Worm (Caenorhabditis elegans) whole organism, L4 larva: ENCODE results near the gene Y73F8A.22.
A peak's percentile ranks its signal among the peaks of the same experiment; 100 is the strongest.

Source experiments
- D1046.2 ChIP-seq: fragments of 200-800 bp; sonication (Bioruptor generic); IDR thresholded peaks from 2 replicates; pipeline ENCODE4 v1.3.6; 2022; ENCODE audit warnings: missing genetic modification characterization, missing compliant biosample characterization
- F26F4.8 ChIP-seq: fragments of 200-800 bp; sonication (Bioruptor generic); conservative IDR thresholded peaks from 2 replicates; pipeline ENCODE4 v1.3.6; 2022; ENCODE audit warnings: missing genetic modification characterization, missing compliant biosample characterization
- F37D6.2 ChIP-seq: sonication (generic microtip); optimal IDR thresholded peaks from 2 replicates; lab custom pipeline; 2016; ENCODE audit warnings: mild to moderate bottlenecking, missing genetic modification characterization, missing compliant biosample characterization
- F44E2.7 ChIP-seq: fragments of 200-800 bp; sonication (Bioruptor generic); IDR thresholded peaks from 2 replicates; pipeline ENCODE4 v2.1.2; 2022; ENCODE audit warnings: missing genetic modification characterization, missing compliant biosample characterization
- F49E8.2 ChIP-seq: sonication (generic microtip); optimal IDR thresholded peaks from 2 replicates; lab custom pipeline; 2016; ENCODE audit warnings: missing compliant biosample characterization, mild to moderate bottlenecking, missing genetic modification characterization, borderline replicate concordance
- T26A8.4 ChIP-seq: fragments of 200-800 bp; sonication (Bioruptor generic); IDR thresholded peaks from 2 replicates; pipeline ENCODE4 v1.3.6; 2022; ENCODE audit warnings: missing genetic modification characterization, missing compliant biosample characterization
- Y105C5A.15 ChIP-seq: fragments of 200-800 bp; sonication (Bioruptor generic); IDR thresholded peaks from 2 replicates; pipeline ENCODE4 v1.3.6; 2022; ENCODE audit warnings: missing genetic modification characterization, missing compliant biosample characterization
- Y75B8A.6 ChIP-seq: fragments of 200-800 bp; sonication (Bioruptor generic); IDR thresholded peaks from 2 replicates; pipeline ENCODE4 v1.3.6; 2022; ENCODE audit warnings: missing genetic modification reagents, missing genetic modification characterization, missing compliant biosample characterization
- ZK337.2 ChIP-seq: fragments of 200-800 bp; sonication (Bioruptor generic); IDR thresholded peaks from 2 replicates; pipeline ENCODE4 v1.3.6; 2022; ENCODE audit warnings: missing genetic modification reagents, missing genetic modification characterization, missing compliant biosample characterization
- aha-1 ChIP-seq: fragments of 150-350 bp; peaks from one replicate; lab custom pipeline; 2014; ENCODE audit warnings: missing biosample characterization, missing genetic modification characterization
- ama-1 ChIP-seq: fragments of 150-350 bp; optimal IDR thresholded peaks from 2 replicates; lab custom pipeline; 2014; ENCODE audit warnings: inconsistent platforms, mixed read lengths
- arid-1 ChIP-seq: fragments of 200-800 bp; sonication (Bioruptor generic); conservative IDR thresholded peaks from 2 replicates; pipeline ENCODE4 v1.3.6; 2022; ENCODE audit warnings: missing genetic modification reagents, missing genetic modification characterization, missing compliant biosample characterization
- ceh-20 ChIP-seq: fragments of 200-800 bp; sonication (Bioruptor generic); IDR thresholded peaks from 2 replicates; pipeline ENCODE4 v1.3.6; 2022; ENCODE audit warnings: missing genetic modification reagents, missing genetic modification characterization, missing compliant biosample characterization
- ceh-28 ChIP-seq: fragments of 150-350 bp; optimal IDR thresholded peaks from 2 replicates; lab custom pipeline; 2014; ENCODE audit warnings: missing biosample characterization, missing genetic modification reagents, missing genetic modification characterization
- ceh-32 ChIP-seq: sonication (generic microtip); optimal IDR thresholded peaks from 2 replicates; lab custom pipeline; 2016; ENCODE audit warnings: mild to moderate bottlenecking, missing genetic modification characterization, missing compliant biosample characterization; ENCODE audit not compliant: poor library complexity
- ceh-62 ChIP-seq: sonication (generic microtip); optimal IDR thresholded peaks from 2 replicates; lab custom pipeline; 2017; ENCODE audit warnings: missing biosample characterization, missing genetic modification characterization
- ceh-82 ChIP-seq: sonication (generic microtip); optimal IDR thresholded peaks from 2 replicates; lab custom pipeline; 2017; ENCODE audit warnings: missing biosample characterization, missing genetic modification characterization
- ces-1 ChIP-seq: fragments of 150-350 bp; sonication (generic microtip); optimal IDR thresholded peaks from 4 replicates; lab custom pipeline; 2014; ENCODE audit warnings: missing biosample characterization, missing genetic modification reagents, missing genetic modification characterization
- daf-16 ChIP-seq, 3 experiments: sonication (generic microtip); optimal IDR thresholded peaks; 2 replicates each; lab custom pipeline; 2016 to 2017; ENCODE audit warnings: missing genetic modification characterization in 3 of 3, missing genetic modification reagents in 3 of 3, mild to moderate bottlenecking in 2 of 3, missing compliant biosample characterization in 2 of 3, missing biosample characterization in 1 of 3, moderate library complexity in 1 of 3
- dmd-6 ChIP-seq: fragments of 200-800 bp; sonication (Bioruptor generic); IDR thresholded peaks from 2 replicates; pipeline ENCODE4 v1.3.6; 2022; ENCODE audit warnings: missing genetic modification reagents, missing genetic modification characterization, missing compliant biosample characterization
- egl-27 ChIP-seq: sonication (generic microtip); optimal IDR thresholded peaks from 3 replicates; lab custom pipeline; 2017; ENCODE audit warnings: missing biosample characterization, missing genetic modification reagents, missing genetic modification characterization
- fos-1 ChIP-seq: fragments of 150-350 bp; optimal IDR thresholded peaks from 2 replicates; lab custom pipeline; 2014; ENCODE audit warnings: missing biosample characterization, missing genetic modification characterization
- hif-1 ChIP-seq, 2 experiments: sonication (generic microtip); optimal IDR thresholded peaks; 2 replicates each; lab custom pipeline; 2016 to 2017; ENCODE audit warnings: missing compliant biosample characterization in 2 of 2, missing genetic modification characterization in 2 of 2, missing genetic modification reagents in 2 of 2, missing genotype in 2 of 2, mild to moderate bottlenecking in 1 of 2
- jun-1 ChIP-seq: fragments of 150-350 bp; optimal IDR thresholded peaks from 2 replicates; lab custom pipeline; 2014; ENCODE audit warnings: missing biosample characterization, missing genetic modification reagents, missing genetic modification characterization
- lim-7 ChIP-seq: fragments of 200-800 bp; sonication (Bioruptor generic); IDR thresholded peaks from 2 replicates; pipeline ENCODE4 v1.3.6; 2022; ENCODE audit warnings: missing genetic modification characterization, missing compliant biosample characterization
- lin-1 ChIP-seq: fragments of 200-800 bp; sonication (Bioruptor generic); IDR thresholded peaks from 2 replicates; pipeline ENCODE4 v1.3.6; 2022; ENCODE audit warnings: missing genetic modification reagents, missing genetic modification characterization, missing compliant biosample characterization
- lin-13 ChIP-seq: fragments of 150-350 bp; optimal IDR thresholded peaks from 2 replicates; lab custom pipeline; 2014; ENCODE audit warnings: missing biosample characterization, missing genetic modification reagents, missing genetic modification characterization
- lin-29 ChIP-seq: fragments of 200-800 bp; sonication (Bioruptor generic); IDR thresholded peaks from 2 replicates; pipeline ENCODE4 v1.3.6; 2022; ENCODE audit warnings: missing genetic modification reagents, missing genetic modification characterization, missing compliant biosample characterization
- lin-38 ChIP-seq: fragments of 200-800 bp; sonication (Bioruptor generic); IDR thresholded peaks from 2 replicates; pipeline ENCODE4 v1.3.6; 2022; ENCODE audit warnings: missing genetic modification reagents, missing genetic modification characterization, missing compliant biosample characterization
- lsy-2 ChIP-seq, 2 experiments: fragments of 150-350 bp in 1 of 2; sonication (generic microtip) in 1 of 2; optimal IDR thresholded peaks; 2 replicates each; lab custom pipeline; 2014 to 2017; ENCODE audit warnings: missing biosample characterization in 2 of 2, missing genetic modification characterization in 2 of 2
- madf-9 ChIP-seq: fragments of 200-800 bp; sonication (Bioruptor generic); conservative IDR thresholded peaks from 2 replicates; pipeline ENCODE4 v1.3.6; 2022; ENCODE audit warnings: missing genetic modification reagents, missing genetic modification characterization, missing compliant biosample characterization
- mdl-1 ChIP-seq, 2 experiments: fragments of 150-350 bp in 1 of 2; sonication (generic microtip) in 1 of 2; optimal IDR thresholded peaks; 2 replicates each; lab custom pipeline; 2014 to 2017; ENCODE audit warnings: missing biosample characterization in 2 of 2, missing genetic modification characterization in 2 of 2
- nhr-10 ChIP-seq: fragments of 150-350 bp; optimal IDR thresholded peaks from 2 replicates; lab custom pipeline; 2014; ENCODE audit warnings: missing biosample characterization, missing genetic modification characterization
- nhr-41 ChIP-seq: fragments of 200-800 bp; sonication (Bioruptor generic); IDR thresholded peaks from 2 replicates; pipeline ENCODE4 v1.3.6; 2022; ENCODE audit warnings: missing genetic modification reagents, missing genetic modification characterization, missing compliant biosample characterization
- nhr-6 ChIP-seq: fragments of 150-350 bp; optimal IDR thresholded peaks from 2 replicates; lab custom pipeline; 2014; ENCODE audit warnings: missing biosample characterization, missing genetic modification characterization
- nhr-77 ChIP-seq: fragments of 150-350 bp; optimal IDR thresholded peaks from 2 replicates; lab custom pipeline; 2014; ENCODE audit warnings: missing biosample characterization, missing genetic modification characterization
- pha-4 ChIP-seq, 2 experiments: fragments of 150-350 bp in 1 of 2; fragments of 200-800 bp in 1 of 2; sonication (Bioruptor generic) in 1 of 2; IDR thresholded peaks in 1 of 2; optimal IDR thresholded peaks in 1 of 2; 2 replicates each; pipeline versions ENCODE4 v1.3.6 to Lab custom; 2014 to 2022; ENCODE audit warnings: missing genetic modification characterization in 2 of 2, missing genetic modification reagents in 2 of 2, missing biosample characterization in 1 of 2, missing compliant biosample characterization in 1 of 2
- php-3 ChIP-seq: fragments of 200-800 bp; sonication (Bioruptor generic); IDR thresholded peaks from 2 replicates; pipeline ENCODE4 v1.3.6; 2022; ENCODE audit warnings: missing genetic modification reagents, missing genetic modification characterization, missing compliant biosample characterization
- saeg-2 ChIP-seq: fragments of 200-800 bp; sonication (Bioruptor generic); IDR thresholded peaks from 2 replicates; pipeline ENCODE4 v1.3.6; 2022; ENCODE audit warnings: missing genetic modification reagents, missing genetic modification characterization, missing compliant biosample characterization
- set-16 ChIP-seq: fragments of 200-800 bp; sonication (Bioruptor generic); IDR thresholded peaks from 2 replicates; pipeline ENCODE4 v1.3.6; 2022; ENCODE audit warnings: missing genetic modification reagents, missing genetic modification characterization, missing compliant biosample characterization
- skn-1 ChIP-seq: fragments of 150-350 bp; optimal IDR thresholded peaks from 2 replicates; lab custom pipeline; 2014; ENCODE audit warnings: missing biosample characterization, missing genetic modification characterization
- snpc-1.2 ChIP-seq: fragments of 200-800 bp; sonication (Bioruptor generic); IDR thresholded peaks from 2 replicates; pipeline ENCODE4 v1.3.6; 2022; ENCODE audit warnings: missing genetic modification reagents, missing genetic modification characterization, missing compliant biosample characterization
- spr-1 ChIP-seq: sonication (generic microtip); optimal IDR thresholded peaks from 2 replicates; lab custom pipeline; 2016; ENCODE audit warnings: mild to moderate bottlenecking, missing genetic modification characterization, missing compliant biosample characterization
- spr-3 ChIP-seq: fragments of 200-800 bp; sonication (Bioruptor generic); optimal IDR thresholded peaks from 2 replicates; lab custom pipeline; 2018; ENCODE audit warnings: mild to moderate bottlenecking, missing genetic modification characterization, missing compliant biosample characterization
- tra-1 ChIP-seq: fragments of 200-800 bp; sonication (Bioruptor generic); IDR thresholded peaks from 2 replicates; pipeline ENCODE4 v1.3.6; 2022; ENCODE audit warnings: missing genetic modification reagents, missing genetic modification characterization, missing compliant biosample characterization
- zag-1 ChIP-seq: fragments of 150-350 bp; optimal IDR thresholded peaks from 2 replicates; lab custom pipeline; 2014; ENCODE audit warnings: missing biosample characterization, missing genetic modification characterization
- ztf-11 ChIP-seq: fragments of 150-350 bp; optimal IDR thresholded peaks from 2 replicates; lab custom pipeline; 2014; ENCODE audit warnings: missing biosample characterization, missing genetic modification characterization

Y73F8A.22 gene

DNA sequence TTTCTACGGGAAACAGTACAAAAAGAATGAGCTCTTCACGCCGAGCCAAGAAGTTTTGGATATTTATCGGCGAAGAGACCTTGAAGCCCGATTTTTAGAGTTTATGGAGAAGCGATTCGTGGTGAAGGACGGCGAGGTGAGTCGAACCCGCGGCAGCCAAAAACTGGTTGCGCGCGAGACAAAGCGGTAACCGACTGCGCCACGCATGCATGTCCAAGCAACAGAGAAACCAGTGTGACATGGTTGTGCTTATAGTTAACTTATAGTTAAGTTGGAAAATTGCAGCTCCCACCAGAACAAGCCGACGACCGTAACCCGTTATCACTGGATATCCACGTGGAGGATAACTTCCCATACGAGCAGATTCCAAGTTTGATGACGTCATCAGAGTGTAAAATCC lies 35.2 kb upstream of the Y73F8A.22 start (continued):
- no peak for TF ChIP-seq php-3 (GFP tag; lab: Robert Waterston, UW)
- peak; percentile 69 for TF ChIP-seq pha-4 (GFP tag; IDR thresholded peaks at IDR 0.05; lab: Robert Waterston, UW)
- TF ChIP-seq pha-4 (tag; optimal IDR thresholded peaks at IDR 0.05; lab: Kevin White, UChicago) = no peak
- no peak for TF ChIP-seq mdl-1 (tag; optimal IDR thresholded peaks at IDR 0.05; lab: Kevin White, UChicago)
- TF ChIP-seq skn-1 (tag; lab: Kevin White, UChicago) = no peak
- peak; percentile 55; the same call in 1 of the 2 replicates for TF ChIP-seq ceh-20 (GFP tag; lab: Robert Waterston, UW)
- no peak; the same call in 1 of the 2 replicates for TF ChIP-seq F26F4.8 (GFP tag; lab: Robert Waterston, UW)
- no peak for TF ChIP-seq nhr-10 (tag; lab: Kevin White, UChicago)
- TF ChIP-seq tra-1 (GFP tag; lab: Robert Waterston, UW) = peak; percentile 43; the same call in 1 of the 2 replicates
- no peak for TF ChIP-seq D1046.2 (GFP tag; lab: Robert Waterston, UW)
- TF ChIP-seq nhr-6 (tag; lab: Kevin White, UChicago) = no peak
- 0 out of 2 replicates have a peak, but pooled peaks have one; percentile 54 for TF ChIP-seq arid-1 (GFP tag; lab: Robert Waterston, UW)
- TF ChIP-seq nhr-77 (tag; lab: Kevin White, UChicago) = no peak
- no peak for TF ChIP-seq dmd-6
- no peak for TF ChIP-seq ceh-82 (tag; lab: Kevin White, UChicago)
- TF ChIP-seq egl-27 (tag; lab: Kevin White, UChicago) = no peak
- no peak for TF ChIP-seq lin-29
- no peak for TF ChIP-seq ceh-32 (tag; lab: Kevin White, UChicago)
- no peak for TF ChIP-seq lin-1 (GFP tag; lab: Robert Waterston, UW)
- TF ChIP-seq nhr-41 (GFP tag; lab: Robert Waterston, UW) = no peak
- TF ChIP-seq ces-1 = no peak
- no peak for TF ChIP-seq hif-1 (tag; optimal IDR thresholded peaks at IDR 0.05; lab: Kevin White, UChicago)
- TF ChIP-seq spr-1 (tag; lab: Kevin White, UChicago) = peak; percentile 1
- TF ChIP-seq set-16 (GFP tag; lab: Robert Waterston, UW) = peak; percentile 25
- TF ChIP-seq Y105C5A.15 (GFP tag; lab: Robert Waterston, UW) = no peak
- peak; percentile 33 for TF ChIP-seq lin-13 (GFP tag; lab: Kevin White, UChicago)
- no peak for TF ChIP-seq jun-1 (tag; lab: Kevin White, UChicago)
- TF ChIP-seq Y75B8A.6 (GFP tag; lab: Robert Waterston, UW) = no peak
- peak; percentile 13 for TF ChIP-seq F37D6.2
- no peak for TF ChIP-seq zag-1
- TF ChIP-seq madf-9 (GFP tag; lab: Robert Waterston, UW) = no peak
- no peak for TF ChIP-seq T26A8.4 (GFP tag; lab: Robert Waterston, UW)

DNA sequence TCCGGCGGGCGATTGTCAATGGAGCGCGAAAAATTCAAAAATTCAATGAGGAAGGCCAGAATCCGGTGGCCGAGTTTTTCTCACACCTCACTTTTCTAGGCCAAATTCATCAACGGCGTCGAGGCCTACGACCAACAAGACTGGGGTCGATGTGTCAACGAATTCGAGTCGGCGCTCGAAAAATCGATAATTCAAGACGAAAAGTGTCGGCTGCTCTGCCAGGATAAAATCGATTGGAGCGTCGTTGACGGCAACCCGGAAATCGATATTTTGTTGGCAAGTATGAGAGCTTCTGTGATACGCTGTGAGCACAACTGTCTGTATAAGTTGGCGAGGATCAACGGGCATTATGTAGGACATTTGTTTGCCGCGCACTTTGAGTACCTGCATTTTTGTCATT lies 34.6 kb upstream of the Y73F8A.22 start:
- TF ChIP-seq ztf-11 (tag; lab: Kevin White, UChicago) (no peak), aha-1 (tag; lab: Kevin White, UChicago) (peak; percentile 12), ceh-28 (peak; percentile 58), spr-1 (tag; lab: Kevin White, UChicago) (no peak)

DNA sequence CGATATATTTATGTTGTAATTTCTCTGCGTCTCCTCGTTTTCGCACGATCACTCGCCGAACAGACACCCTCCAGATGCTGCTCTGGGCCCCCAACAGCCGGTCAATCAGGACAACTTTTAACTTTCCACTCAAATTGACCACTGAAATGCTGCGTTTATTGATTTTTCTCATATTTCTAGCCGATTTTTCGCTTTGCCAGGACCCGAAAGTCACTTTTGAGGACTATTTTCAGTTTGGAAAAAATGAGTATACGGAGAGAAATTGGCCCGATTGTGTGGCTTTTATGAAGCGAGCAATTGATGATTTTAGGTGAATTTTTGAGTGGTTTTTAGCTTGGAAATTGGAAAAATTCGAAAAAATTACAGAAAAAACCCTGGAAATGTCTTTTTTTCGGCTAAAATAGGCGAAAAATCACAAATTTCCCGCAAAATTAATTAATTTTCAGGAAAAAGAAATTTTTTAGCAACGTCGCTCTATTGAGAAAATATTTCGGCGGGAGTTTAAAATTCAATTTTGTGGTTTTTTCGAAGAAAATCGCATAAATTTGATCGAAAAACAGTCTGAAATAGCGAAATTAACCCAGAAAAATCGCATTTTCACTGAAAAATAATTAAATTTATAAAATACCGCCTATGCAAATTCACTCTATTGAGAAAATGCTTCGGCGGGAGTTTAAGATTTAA lies 32.5 kb upstream of the Y73F8A.22 start, which contains the start of gene Y73F8A.26:
TSS of gene Y73F8A.26 (plus strand) at position 73 of the 684 bp plus-strand sequence.
- no peak for TF ChIP-seq daf-16 (GFP tag; optimal IDR thresholded peaks at IDR 0.05; lab: Kevin White, UChicago)
- TF ChIP-seq daf-16 (tag; optimal IDR thresholded peaks at IDR 0.05; lab: Kevin White, UChicago) = no peak
- no peak for TF ChIP-seq dmd-6
- TF ChIP-seq madf-9 (GFP tag; lab: Robert Waterston, UW) = no peak
- TF ChIP-seq lsy-2 (tag; optimal IDR thresholded peaks at IDR 0.05; lab: Kevin White, UChicago) = peak in 1 of 2 experiments; percentile 0
- no peak for TF ChIP-seq fos-1 (tag; lab: Kevin White, UChicago)
- peak; percentile 39 for TF ChIP-seq F49E8.2 (tag; lab: Kevin White, UChicago)
- TF ChIP-seq saeg-2 = no peak
- TF ChIP-seq ZK337.2 = no peak
- TF ChIP-seq F44E2.7 (GFP tag; lab: Robert Waterston, UW) = no peak
- TF ChIP-seq ceh-82 (tag; lab: Kevin White, UChicago) = no peak
- no peak for TF ChIP-seq spr-3
- no peak for TF ChIP-seq php-3 (GFP tag; lab: Robert Waterston, UW)
- TF ChIP-seq ceh-62 = no peak
- TF ChIP-seq ama-1 (lab: Kevin White, UChicago) = peak; percentile 57
- peak; percentile 51; the same call in 1 of the 2 replicates for TF ChIP-seq snpc-1.2 (GFP tag; lab: Robert Waterston, UW)
- peak; percentile 74 for TF ChIP-seq lin-38
- TF ChIP-seq lim-7 (GFP tag; lab: Robert Waterston, UW) = no peak
- TF ChIP-seq arid-1 (GFP tag; lab: Robert Waterston, UW) = no peak; the same call in 1 of the 2 replicates
- TF ChIP-seq aha-1 (tag; lab: Kevin White, UChicago) = peak; percentile 98
